Fruit fly (Drosophila melanogaster) whole organism, embryonic: ENCODE data around the gene RpL34b.

Experiments used
- Ada2b ChIP-seq: fragments of 200-800 bp; sonication (Bioruptor generic); IDR thresholded peaks from 2 replicates; pipeline ENCODE4 v1.3.6; 2022; ENCODE audit warnings: missing biosample characterization, missing genetic modification characterization
- CG11093 ChIP-seq: fragments of 200-800 bp; sonication (Bioruptor generic); IDR thresholded peaks from 3 replicates; pipeline ENCODE4 v1.3.6; 2022; ENCODE audit warnings: missing biosample characterization, missing genetic modification characterization
- CG12769 ChIP-seq: fragments of 200-800 bp; sonication (Bioruptor generic); optimal IDR thresholded peaks from 2 replicates; lab custom pipeline; 2019; ENCODE audit warnings: missing biosample characterization, mild to moderate bottlenecking, missing genetic modification characterization, moderate library complexity
- CG13624 ChIP-seq: fragments of 200-800 bp; sonication (Bioruptor generic); optimal IDR thresholded peaks from 2 replicates; lab custom pipeline; 2016; ENCODE audit warnings: missing biosample characterization, missing genetic modification characterization
- CG15269 ChIP-seq: fragments of 200-800 bp; sonication (Bioruptor generic); optimal IDR thresholded peaks from 2 replicates; lab custom pipeline; 2018; ENCODE audit warnings: missing biosample characterization, mild to moderate bottlenecking, missing genetic modification characterization, moderate library complexity
- CG15514 ChIP-seq: fragments of 200-800 bp; sonication (Bioruptor generic); optimal IDR thresholded peaks from 3 replicates; lab custom pipeline; 2017; ENCODE audit warnings: missing biosample characterization, missing genetic modification characterization, mild to moderate bottlenecking, moderate library complexity, missing genetic modification reagents
- CG15601 ChIP-seq: fragments of 200-800 bp; sonication (Bioruptor generic); optimal IDR thresholded peaks from 3 replicates; lab custom pipeline; 2019; ENCODE audit warnings: missing biosample characterization, mild to moderate bottlenecking, missing genetic modification characterization, moderate library complexity
- CG30403 ChIP-seq: fragments of 200-800 bp; sonication (Bioruptor generic); optimal IDR thresholded peaks from 3 replicates; lab custom pipeline; 2016; ENCODE audit warnings: missing biosample characterization, missing genetic modification characterization
- CG4404 ChIP-seq: fragments of 200-800 bp; sonication (Bioruptor generic); IDR thresholded peaks from 2 replicates; pipeline ENCODE4 v1.3.6; 2022; ENCODE audit warnings: missing biosample characterization, missing genetic modification characterization
- CG4617 ChIP-seq: fragments of 200-800 bp; sonication (Bioruptor generic); optimal IDR thresholded peaks from 3 replicates; lab custom pipeline; 2016; ENCODE audit warnings: missing biosample characterization, missing genetic modification characterization, borderline replicate concordance
- CG5953 ChIP-seq: fragments of 200-800 bp; sonication (Bioruptor generic); IDR thresholded peaks from 2 replicates; pipeline ENCODE4 v1.3.6; 2022; ENCODE audit warnings: missing biosample characterization, missing genetic modification characterization
- CG6175 ChIP-seq: fragments of 200-800 bp; sonication (Bioruptor generic); IDR thresholded peaks from 3 replicates; pipeline ENCODE4 v1.3.6; 2022; ENCODE audit warnings: missing biosample characterization, missing genetic modification characterization
- CG6854 ChIP-seq: fragments of 200-800 bp; sonication (Bioruptor generic); optimal IDR thresholded peaks from 3 replicates; lab custom pipeline; 2017; ENCODE audit warnings: missing biosample characterization, mild to moderate bottlenecking, missing genetic modification characterization
- Deaf1 ChIP-seq: fragments of 200-800 bp; optimal IDR thresholded peaks from 3 replicates; lab custom pipeline; 2019; ENCODE audit warnings: missing biosample characterization, mild to moderate bottlenecking, missing genetic modification characterization, moderate library complexity
- Dfd ChIP-seq, 2 experiments: fragments of >200 bp; optimal IDR thresholded peaks; 2 replicates each; lab custom pipeline; 2017; ENCODE audit warnings: missing biosample characterization in 2 of 2, missing genetic modification characterization in 2 of 2
- Dll ChIP-seq: fragments of 200-800 bp; sonication (Bioruptor generic); IDR thresholded peaks from 4 replicates; pipeline ENCODE4 v1.3.6; 2022; ENCODE audit warnings: missing biosample characterization, missing genetic modification characterization; ENCODE audit not compliant: partially characterized antibody
- Ets65A ChIP-seq: fragments of 200-800 bp; sonication (Bioruptor generic); peaks from one replicate; lab custom pipeline; 2016; ENCODE audit warnings: missing biosample characterization, missing genetic modification characterization
- HmgD ChIP-seq: fragments of 200-800 bp; sonication (Bioruptor generic); optimal IDR thresholded peaks from 3 replicates; lab custom pipeline; 2016; ENCODE audit warnings: missing biosample characterization, missing genetic modification characterization
- Hmx ChIP-seq: fragments of 200-800 bp; sonication (Bioruptor generic); optimal IDR thresholded peaks from 2 replicates; lab custom pipeline; 2016; ENCODE audit warnings: missing biosample characterization, missing genetic modification characterization
- Jarid2 ChIP-seq: fragments of 200-800 bp; sonication (Bioruptor generic); optimal IDR thresholded peaks from 3 replicates; lab custom pipeline; 2017; ENCODE audit warnings: mild to moderate bottlenecking, missing biosample characterization, missing genetic modification reagents, missing genetic modification characterization
- Lhr ChIP-seq: fragments of 200-800 bp; sonication (Bioruptor generic); optimal IDR thresholded peaks from 3 replicates; lab custom pipeline; 2017; ENCODE audit warnings: mild to moderate bottlenecking, missing biosample characterization, missing genetic modification reagents, missing genetic modification characterization
- Mad ChIP-seq: fragments of 200-800 bp; sonication (Bioruptor generic); optimal IDR thresholded peaks from 2 replicates; lab custom pipeline; 2016; ENCODE audit warnings: missing biosample characterization, missing genetic modification characterization
- Med ChIP-seq: fragments of 200-800 bp; sonication (Bioruptor generic); peaks from one replicate; lab custom pipeline; 2016; ENCODE audit warnings: missing biosample characterization, missing genetic modification characterization, mild to moderate bottlenecking, inconsistent platforms, moderate library complexity
- Nf-YA ChIP-seq: fragments of 200-800 bp; sonication (Bioruptor generic); IDR thresholded peaks from 2 replicates; pipeline ENCODE4 v1.3.6; 2022; ENCODE audit warnings: missing biosample characterization, missing genetic modification characterization
- Opbp ChIP-seq: fragments of 200-800 bp; sonication (Bioruptor generic); IDR thresholded peaks from 3 replicates; pipeline ENCODE4 v1.3.6; 2022; ENCODE audit warnings: missing biosample characterization, missing genetic modification characterization; ENCODE audit not compliant: partially characterized antibody
- Rfx ChIP-seq: fragments of 200-800 bp; sonication (Bioruptor generic); IDR thresholded peaks from 2 replicates; pipeline ENCODE4 v1.3.6; 2022; ENCODE audit warnings: missing biosample characterization, missing genetic modification characterization
- ash1 ChIP-seq: fragments of 200-800 bp; sonication (Bioruptor generic); optimal IDR thresholded peaks from 2 replicates; lab custom pipeline; 2018; ENCODE audit warnings: missing biosample characterization, mild to moderate bottlenecking, missing genetic modification characterization
- az2 ChIP-seq: fragments of 200-800 bp; sonication (Bioruptor generic); optimal IDR thresholded peaks from 3 replicates; lab custom pipeline; 2016; ENCODE audit warnings: missing biosample characterization, missing genetic modification characterization
- chinmo ChIP-seq: fragments of 200-800 bp; sonication (Bioruptor generic); IDR thresholded peaks from 4 replicates; pipeline ENCODE4 v1.3.6; 2022; ENCODE audit warnings: missing biosample characterization, missing genetic modification characterization; ENCODE audit not compliant: partially characterized antibody
- chm ChIP-seq: fragments of 200-800 bp; sonication (Bioruptor generic); IDR thresholded peaks from 2 replicates; pipeline ENCODE4 v1.3.6; 2022; ENCODE audit warnings: missing biosample characterization, missing genetic modification characterization
- dan ChIP-seq: fragments of 200-800 bp; sonication (Bioruptor generic); IDR thresholded peaks from 2 replicates; pipeline ENCODE4 v1.3.6; 2022; ENCODE audit warnings: missing biosample characterization, missing genetic modification characterization
- dmrt11E ChIP-seq: fragments of 200-800 bp; sonication (Bioruptor generic); optimal IDR thresholded peaks from 3 replicates; lab custom pipeline; 2018; ENCODE audit warnings: missing biosample characterization, mild to moderate bottlenecking, missing genetic modification characterization, moderate library complexity
- exex ChIP-seq: fragments of 200-800 bp; sonication (Bioruptor generic); optimal IDR thresholded peaks from 4 replicates; lab custom pipeline; 2018; ENCODE audit warnings: missing biosample characterization, mild to moderate bottlenecking, missing genetic modification characterization, moderate library complexity
- ftz-f1 ChIP-seq: fragments of 200-800 bp; sonication (Bioruptor generic); optimal IDR thresholded peaks from 2 replicates; lab custom pipeline; 2016; ENCODE audit warnings: missing biosample characterization, missing genetic modification characterization
- lola ChIP-seq, 3 experiments: fragments of >200 bp in 2 of 3; fragments of 200-800 bp in 1 of 3; sonication (Bioruptor generic) in 1 of 3; optimal IDR thresholded peaks; 2 replicates each; lab custom pipeline; 2017 to 2019; ENCODE audit warnings: missing biosample characterization in 3 of 3, missing genetic modification characterization in 3 of 3, mild to moderate bottlenecking in 1 of 3, moderate library complexity in 1 of 3
- nom ChIP-seq: fragments of 200-800 bp; sonication (Bioruptor generic); optimal IDR thresholded peaks from 2 replicates; lab custom pipeline; 2017; ENCODE audit warnings: missing biosample characterization, missing genetic modification characterization, mild to moderate bottlenecking, moderate library complexity, missing genetic modification reagents
- oc ChIP-seq: fragments of 200-800 bp; sonication (Bioruptor generic); optimal IDR thresholded peaks from 2 replicates; lab custom pipeline; 2018; ENCODE audit warnings: missing biosample characterization, mild to moderate bottlenecking, missing genetic modification characterization, moderate library complexity
- p53 ChIP-seq: fragments of 200-800 bp; sonication (Bioruptor generic); optimal IDR thresholded peaks from 2 replicates; lab custom pipeline; 2016; ENCODE audit warnings: missing biosample characterization, missing genetic modification characterization
- pum ChIP-seq: fragments of 200-800 bp; sonication (Bioruptor generic); optimal IDR thresholded peaks from 2 replicates; lab custom pipeline; 2016; ENCODE audit warnings: missing biosample characterization, missing genetic modification characterization
- rib ChIP-seq: fragments of 200-800 bp; sonication (Bioruptor generic); IDR thresholded peaks from 2 replicates; pipeline ENCODE4 v1.3.6; 2022; ENCODE audit warnings: missing biosample characterization, missing genetic modification characterization
- sens ChIP-seq: fragments of 200-800 bp; sonication (Bioruptor generic); peaks from one replicate; lab custom pipeline; 2016; ENCODE audit warnings: missing biosample characterization, missing genetic modification characterization
- slbo ChIP-seq: fragments of 200-800 bp; sonication (Bioruptor generic); IDR thresholded peaks from 2 replicates; pipeline ENCODE4 v1.3.6; 2022; ENCODE audit warnings: missing biosample characterization, missing genetic modification characterization
- sr ChIP-seq: fragments of 200-800 bp; sonication (Bioruptor generic); IDR thresholded peaks from 3 replicates; pipeline ENCODE4 v1.3.6; 2022; ENCODE audit warnings: missing biosample characterization, missing genetic modification characterization
- stc ChIP-seq: fragments of 200-800 bp; sonication (Bioruptor generic); IDR thresholded peaks from 2 replicates; pipeline ENCODE4 v1.3.6; 2022; ENCODE audit warnings: missing biosample characterization, missing genetic modification characterization
- tin ChIP-seq: fragments of 200-800 bp; sonication (Bioruptor generic); optimal IDR thresholded peaks from 3 replicates; lab custom pipeline; 2016; ENCODE audit warnings: missing biosample characterization, missing genetic modification characterization
- tup ChIP-seq: fragments of 200-800 bp; sonication (Bioruptor generic); optimal IDR thresholded peaks from 2 replicates; lab custom pipeline; 2016; ENCODE audit warnings: missing biosample characterization, mild to moderate bottlenecking, missing genetic modification characterization, moderate library complexity
- vvl ChIP-seq: fragments of 200-800 bp; sonication (Bioruptor generic); IDR thresholded peaks from 2 replicates; pipeline ENCODE4 v1.3.6; 2022; ENCODE audit warnings: missing biosample characterization, missing genetic modification characterization
- zen2 ChIP-seq: fragments of 200-800 bp; sonication (Bioruptor generic); IDR thresholded peaks from 3 replicates; pipeline ENCODE4 v1.3.6; 2022; ENCODE audit warnings: missing biosample characterization, missing genetic modification characterization; ENCODE audit not compliant: partially characterized antibody

The RpL34b gene

DNA sequence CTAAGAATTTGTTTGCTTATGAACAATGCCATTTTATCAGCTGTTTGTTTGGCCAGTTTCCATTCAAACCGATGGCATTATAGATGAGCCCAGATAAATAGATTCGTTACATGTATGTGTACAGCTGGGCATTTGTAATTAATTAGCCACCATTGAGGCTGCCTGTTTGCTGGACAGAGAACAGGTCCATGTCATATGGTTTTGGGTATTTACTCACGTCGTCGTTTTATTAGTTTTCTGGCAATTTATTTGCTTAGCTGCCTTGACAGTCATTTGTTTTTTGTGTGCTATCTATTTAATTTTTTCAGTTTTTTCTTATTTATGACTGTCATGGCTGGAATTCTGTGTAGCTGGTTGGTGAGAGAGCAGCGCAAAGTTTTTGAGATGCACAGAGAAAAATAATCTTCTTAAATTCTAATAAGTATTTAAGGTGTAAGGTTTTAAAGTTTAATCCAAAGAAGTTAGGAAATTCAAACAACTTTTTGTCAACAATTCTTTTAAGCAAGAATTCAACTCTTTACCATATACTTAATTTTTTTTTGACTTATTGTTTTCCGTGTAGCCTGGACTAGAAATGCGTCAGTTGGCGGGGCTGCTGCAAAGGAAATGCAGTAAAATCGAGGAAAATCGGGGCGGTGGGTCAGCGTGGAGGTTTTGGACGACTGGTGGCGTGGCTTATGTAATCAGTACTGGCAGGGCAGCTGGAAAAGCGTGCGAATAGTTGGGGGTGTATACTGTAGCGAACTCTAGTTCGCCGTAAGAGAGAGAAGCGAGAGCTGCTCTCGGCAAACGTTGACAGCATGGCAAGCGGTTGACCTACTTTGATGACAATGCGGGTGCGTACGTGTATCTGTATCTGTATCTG is 33.7 kb upstream of the RpL34b start (continued):
- no peak for TF ChIP-seq Opbp (GFP tag; lab: Robert Waterston, UW)

DNA sequence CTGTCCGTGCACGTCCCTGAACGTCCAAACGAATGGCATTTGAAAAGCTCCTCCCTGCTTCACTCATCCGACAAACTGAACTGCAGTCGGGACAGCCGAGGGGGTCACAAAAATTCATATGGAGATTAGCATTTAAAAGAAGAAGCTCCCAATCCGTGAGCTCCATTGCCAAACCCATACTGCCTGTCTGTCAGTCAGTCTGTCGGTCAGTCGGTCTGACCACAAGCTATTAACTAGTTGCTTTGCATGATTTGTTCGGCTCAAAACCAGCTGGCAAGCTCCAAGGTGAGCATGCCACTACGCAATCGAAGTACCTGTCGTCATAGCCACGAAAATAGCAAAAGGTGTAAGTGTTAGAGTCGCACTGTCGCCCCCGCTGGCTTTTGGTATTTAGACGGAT is 32.7 kb upstream of the RpL34b start:
- TF ChIP-seq Nf-YA = no peak
- no peak for TF ChIP-seq Dfd (GFP tag; optimal IDR thresholded peaks at IDR 0.05; lab: Kevin White, UChicago)
- no peak for TF ChIP-seq Lhr
- TF ChIP-seq zen2 (GFP tag; lab: Robert Waterston, UW) = no peak
- no peak for TF ChIP-seq nom (GFP tag; lab: Kevin White, UChicago)
- no peak for TF ChIP-seq tup
- no peak for TF ChIP-seq sens (GFP tag; lab: Kevin White, UChicago)
- peak; percentile 59 for TF ChIP-seq ftz-f1 (GFP tag; lab: Kevin White, UChicago)
- 0 out of 2 replicates have a peak, but pooled peaks have one; percentile 27 for TF ChIP-seq chm
- TF ChIP-seq Rfx = 0 out of 2 replicates have a peak, but pooled peaks have one; percentile 13
- TF ChIP-seq CG11093 (GFP tag; lab: Robert Waterston, UW) = no peak
- TF ChIP-seq Hmx (GFP tag; lab: Kevin White, UChicago) = no peak
- no peak for TF ChIP-seq CG6175
- TF ChIP-seq CG4404 (GFP tag; lab: Robert Waterston, UW) = no peak
- TF ChIP-seq CG15514 (GFP tag; lab: Kevin White, UChicago) = no peak
- no peak for TF ChIP-seq lola (GFP tag; optimal IDR thresholded peaks at IDR 0.05; lab: Kevin White, UChicago)
- TF ChIP-seq exex (tag; lab: Kevin White, UChicago) = no peak
- TF ChIP-seq sr (GFP tag; lab: Robert Waterston, UW) = no peak
- no peak for TF ChIP-seq oc
- TF ChIP-seq dan (GFP tag; lab: Robert Waterston, UW) = no peak
- no peak for TF ChIP-seq CG5953 (GFP tag; lab: Robert Waterston, UW)
- TF ChIP-seq Deaf1 (tag; lab: Kevin White, UChicago) = no peak
- TF ChIP-seq CG13624 (GFP tag; lab: Kevin White, UChicago) = no peak
- no peak for TF ChIP-seq CG6854 (GFP tag; lab: Kevin White, UChicago)
- TF ChIP-seq HmgD (GFP tag; lab: Kevin White, UChicago) = no peak
- TF ChIP-seq Dll (GFP tag; lab: Robert Waterston, UW) = no peak
- no peak for TF ChIP-seq dmrt11E
- TF ChIP-seq CG4617 (GFP tag; lab: Kevin White, UChicago) = no peak
- TF ChIP-seq CG15269 = no peak
- peak; percentile 53 for TF ChIP-seq vvl
- TF ChIP-seq chinmo (GFP tag; lab: Robert Waterston, UW) = peak; percentile 84; the same call in 3 of the 4 replicates
- no peak for TF ChIP-seq stc (GFP tag; lab: Robert Waterston, UW)
- TF ChIP-seq slbo (GFP tag; lab: Robert Waterston, UW) = no peak
- no peak for TF ChIP-seq rib (GFP tag; lab: Robert Waterston, UW)
- no peak for TF ChIP-seq Mad (GFP tag; lab: Kevin White, UChicago)
- peak; percentile 34 for TF ChIP-seq CG12769 (tag; lab: Kevin White, UChicago)
- TF ChIP-seq pum (GFP tag; lab: Kevin White, UChicago) = no peak
- TF ChIP-seq Jarid2 (GFP tag; lab: Kevin White, UChicago) = no peak
- no peak for TF ChIP-seq p53 (GFP tag; lab: Kevin White, UChicago)
- TF ChIP-seq Ets65A (GFP tag; lab: Kevin White, UChicago) = peak; percentile 26
- TF ChIP-seq az2 (GFP tag; lab: Kevin White, UChicago) = no peak
- TF ChIP-seq tin (GFP tag; lab: Kevin White, UChicago) = no peak
- no peak for TF ChIP-seq CG15601
- no peak for TF ChIP-seq CG30403 (GFP tag; lab: Kevin White, UChicago)
- TF ChIP-seq Med (GFP tag; lab: Kevin White, UChicago) = peak; percentile 58
- no peak for TF ChIP-seq ash1
- TF ChIP-seq Ada2b = no peak
